Worm (Caenorhabditis elegans) whole organism, L4 larva: ENCODE results near the gene F28H6.4.

Experiments used
- D1046.2 ChIP-seq: fragments of 200-800 bp; sonication (Bioruptor generic); IDR thresholded peaks from 2 replicates; pipeline ENCODE4 v1.3.6; 2022; ENCODE audit warnings: missing genetic modification characterization, missing compliant biosample characterization
- F37D6.2 ChIP-seq: sonication (generic microtip); optimal IDR thresholded peaks from 2 replicates; lab custom pipeline; 2016; ENCODE audit warnings: mild to moderate bottlenecking, missing genetic modification characterization, missing compliant biosample characterization
- F44E2.7 ChIP-seq: fragments of 200-800 bp; sonication (Bioruptor generic); IDR thresholded peaks from 2 replicates; pipeline ENCODE4 v2.1.2; 2022; ENCODE audit warnings: missing genetic modification characterization, missing compliant biosample characterization
- F49E8.2 ChIP-seq: sonication (generic microtip); optimal IDR thresholded peaks from 2 replicates; lab custom pipeline; 2016; ENCODE audit warnings: missing compliant biosample characterization, mild to moderate bottlenecking, missing genetic modification characterization, borderline replicate concordance
- R02D3.7 ChIP-seq: fragments of 150-350 bp; sonication (generic microtip); optimal IDR thresholded peaks from 3 replicates; lab custom pipeline; 2014; ENCODE audit warnings: missing biosample characterization, missing genetic modification characterization
- T20F7.1 ChIP-seq: fragments of 200-800 bp; sonication (Bioruptor generic); optimal IDR thresholded peaks from 2 replicates; lab custom pipeline; 2018; ENCODE audit warnings: mild to moderate bottlenecking, missing genetic modification characterization, missing compliant biosample characterization
- Y105C5A.15 ChIP-seq: fragments of 200-800 bp; sonication (Bioruptor generic); IDR thresholded peaks from 2 replicates; pipeline ENCODE4 v1.3.6; 2022; ENCODE audit warnings: missing genetic modification characterization, missing compliant biosample characterization
- Y48G9A.11 ChIP-seq: fragments of 200-800 bp; sonication (Bioruptor generic); IDR thresholded peaks from 2 replicates; pipeline ENCODE4 v1.3.6; 2022; ENCODE audit warnings: missing genetic modification reagents, missing genetic modification characterization, missing compliant biosample characterization
- ZK337.2 ChIP-seq: fragments of 200-800 bp; sonication (Bioruptor generic); IDR thresholded peaks from 2 replicates; pipeline ENCODE4 v1.3.6; 2022; ENCODE audit warnings: missing genetic modification reagents, missing genetic modification characterization, missing compliant biosample characterization
- aly-2 ChIP-seq: sonication (generic microtip); optimal IDR thresholded peaks from 2 replicates; lab custom pipeline; 2018; ENCODE audit warnings: missing biosample characterization, missing genetic modification characterization
- ama-1 ChIP-seq: fragments of 150-350 bp; optimal IDR thresholded peaks from 2 replicates; lab custom pipeline; 2014; ENCODE audit warnings: inconsistent platforms, mixed read lengths
- attf-4 ChIP-seq: sonication (generic microtip); optimal IDR thresholded peaks from 3 replicates; lab custom pipeline; 2017; ENCODE audit warnings: missing biosample characterization, missing genetic modification characterization
- ceh-20 ChIP-seq: fragments of 200-800 bp; sonication (Bioruptor generic); IDR thresholded peaks from 2 replicates; pipeline ENCODE4 v1.3.6; 2022; ENCODE audit warnings: missing genetic modification reagents, missing genetic modification characterization, missing compliant biosample characterization
- ceh-28 ChIP-seq: fragments of 150-350 bp; optimal IDR thresholded peaks from 2 replicates; lab custom pipeline; 2014; ENCODE audit warnings: missing biosample characterization, missing genetic modification reagents, missing genetic modification characterization
- ceh-82 ChIP-seq: sonication (generic microtip); optimal IDR thresholded peaks from 2 replicates; lab custom pipeline; 2017; ENCODE audit warnings: missing biosample characterization, missing genetic modification characterization
- daf-12 ChIP-seq: fragments of 150-350 bp; optimal IDR thresholded peaks from 2 replicates; lab custom pipeline; 2014; ENCODE audit warnings: missing biosample characterization, missing genetic modification reagents, missing genetic modification characterization
- daf-19 ChIP-seq: fragments of 200-800 bp; sonication (Bioruptor generic); conservative IDR thresholded peaks from 2 replicates; pipeline ENCODE4 v1.3.6; 2022; ENCODE audit warnings: missing genetic modification characterization, missing compliant biosample characterization
- dmd-6 ChIP-seq: fragments of 200-800 bp; sonication (Bioruptor generic); IDR thresholded peaks from 2 replicates; pipeline ENCODE4 v1.3.6; 2022; ENCODE audit warnings: missing genetic modification reagents, missing genetic modification characterization, missing compliant biosample characterization
- dmd-9 ChIP-seq: fragments of 200-800 bp; sonication (Bioruptor generic); IDR thresholded peaks from 2 replicates; pipeline ENCODE4 v1.3.6; 2022; ENCODE audit warnings: missing genetic modification reagents, missing genetic modification characterization, missing compliant biosample characterization
- dpl-1 ChIP-seq: fragments of 150-350 bp; optimal IDR thresholded peaks from 2 replicates; lab custom pipeline; 2014; ENCODE audit warnings: missing biosample characterization, missing genetic modification reagents, missing genetic modification characterization
- dve-1 ChIP-seq: sonication (generic microtip); optimal IDR thresholded peaks from 2 replicates; lab custom pipeline; 2017; ENCODE audit warnings: antibody characterized with exemption, mild to moderate bottlenecking, missing genetic modification characterization, missing compliant biosample characterization; ENCODE audit not compliant: insufficient read depth
- egl-27 ChIP-seq: sonication (generic microtip); optimal IDR thresholded peaks from 3 replicates; lab custom pipeline; 2017; ENCODE audit warnings: missing biosample characterization, missing genetic modification reagents, missing genetic modification characterization
- fkh-10 ChIP-seq: fragments of 150-350 bp; optimal IDR thresholded peaks from 2 replicates; lab custom pipeline; 2014; ENCODE audit warnings: missing biosample characterization, missing genetic modification reagents, missing genetic modification characterization
- hif-1 ChIP-seq, 2 experiments: sonication (generic microtip); optimal IDR thresholded peaks; 2 replicates each; lab custom pipeline; 2016 to 2017; ENCODE audit warnings: missing compliant biosample characterization in 2 of 2, missing genetic modification characterization in 2 of 2, missing genetic modification reagents in 2 of 2, missing genotype in 2 of 2, mild to moderate bottlenecking in 1 of 2
- lin-1 ChIP-seq: fragments of 200-800 bp; sonication (Bioruptor generic); IDR thresholded peaks from 2 replicates; pipeline ENCODE4 v1.3.6; 2022; ENCODE audit warnings: missing genetic modification reagents, missing genetic modification characterization, missing compliant biosample characterization
- lin-13 ChIP-seq: fragments of 150-350 bp; optimal IDR thresholded peaks from 2 replicates; lab custom pipeline; 2014; ENCODE audit warnings: missing biosample characterization, missing genetic modification reagents, missing genetic modification characterization
- lin-15B ChIP-seq: fragments of 150-350 bp; sonication (generic microtip); optimal IDR thresholded peaks from 3 replicates; lab custom pipeline; 2014; ENCODE audit warnings: missing biosample characterization, missing genetic modification characterization
- lin-29 ChIP-seq: fragments of 200-800 bp; sonication (Bioruptor generic); IDR thresholded peaks from 2 replicates; pipeline ENCODE4 v1.3.6; 2022; ENCODE audit warnings: missing genetic modification reagents, missing genetic modification characterization, missing compliant biosample characterization
- lin-39 ChIP-seq: fragments of 150-350 bp; optimal IDR thresholded peaks from 2 replicates; lab custom pipeline; 2014; ENCODE audit warnings: missing biosample characterization, missing genetic modification reagents, missing genetic modification characterization
- madf-5 ChIP-seq, 2 experiments: fragments of 200-800 bp; sonication (Bioruptor generic); IDR thresholded peaks; 2 replicates each; pipeline ENCODE4 v1.3.6; 2022; ENCODE audit warnings: missing compliant biosample characterization in 2 of 2, missing genetic modification characterization in 2 of 2
- mes-2 ChIP-seq: sonication (generic microtip); optimal IDR thresholded peaks from 2 replicates; lab custom pipeline; 2016; ENCODE audit warnings: missing genotype, mild to moderate bottlenecking, missing genetic modification characterization, missing compliant biosample characterization; ENCODE audit not compliant: poor library complexity, severe bottlenecking
- nhr-102 ChIP-seq: sonication (generic microtip); optimal IDR thresholded peaks from 2 replicates; lab custom pipeline; 2016; ENCODE audit warnings: mild to moderate bottlenecking, missing genetic modification characterization, moderate library complexity, missing compliant biosample characterization
- nhr-11 ChIP-seq: fragments of 150-350 bp; optimal IDR thresholded peaks from 2 replicates; lab custom pipeline; 2014; ENCODE audit warnings: missing biosample characterization, missing genetic modification characterization
- nhr-48 ChIP-seq: sonication (generic microtip); optimal IDR thresholded peaks from 2 replicates; lab custom pipeline; 2016; ENCODE audit warnings: mild to moderate bottlenecking, missing genetic modification characterization, missing compliant biosample characterization
- nhr-6 ChIP-seq: fragments of 150-350 bp; optimal IDR thresholded peaks from 2 replicates; lab custom pipeline; 2014; ENCODE audit warnings: missing biosample characterization, missing genetic modification characterization
- nhr-76 ChIP-seq: fragments of 150-350 bp; optimal IDR thresholded peaks from 2 replicates; lab custom pipeline; 2014; ENCODE audit warnings: missing biosample characterization, missing genetic modification characterization
- pha-4 ChIP-seq, 2 experiments: fragments of 150-350 bp in 1 of 2; fragments of 200-800 bp in 1 of 2; sonication (Bioruptor generic) in 1 of 2; IDR thresholded peaks in 1 of 2; optimal IDR thresholded peaks in 1 of 2; 2 replicates each; pipeline versions ENCODE4 v1.3.6 to Lab custom; 2014 to 2022; ENCODE audit warnings: missing genetic modification characterization in 2 of 2, missing genetic modification reagents in 2 of 2, missing biosample characterization in 1 of 2, missing compliant biosample characterization in 1 of 2
- php-3 ChIP-seq: fragments of 200-800 bp; sonication (Bioruptor generic); IDR thresholded peaks from 2 replicates; pipeline ENCODE4 v1.3.6; 2022; ENCODE audit warnings: missing genetic modification reagents, missing genetic modification characterization, missing compliant biosample characterization
- rbr-2 ChIP-seq: sonication (generic microtip); optimal IDR thresholded peaks from 2 replicates; lab custom pipeline; 2016; ENCODE audit warnings: missing genotype, missing genetic modification characterization, missing compliant biosample characterization
- saeg-2 ChIP-seq: fragments of 200-800 bp; sonication (Bioruptor generic); IDR thresholded peaks from 2 replicates; pipeline ENCODE4 v1.3.6; 2022; ENCODE audit warnings: missing genetic modification reagents, missing genetic modification characterization, missing compliant biosample characterization
- sdz-12 ChIP-seq: fragments of 200-800 bp; sonication (Bioruptor generic); optimal IDR thresholded peaks from 2 replicates; lab custom pipeline; 2018; ENCODE audit warnings: mild to moderate bottlenecking, missing genetic modification characterization, missing compliant biosample characterization
- spr-1 ChIP-seq: sonication (generic microtip); optimal IDR thresholded peaks from 2 replicates; lab custom pipeline; 2016; ENCODE audit warnings: mild to moderate bottlenecking, missing genetic modification characterization, missing compliant biosample characterization
- spr-3 ChIP-seq: fragments of 200-800 bp; sonication (Bioruptor generic); optimal IDR thresholded peaks from 2 replicates; lab custom pipeline; 2018; ENCODE audit warnings: mild to moderate bottlenecking, missing genetic modification characterization, missing compliant biosample characterization
- tag-97 ChIP-seq: fragments of 200-800 bp; sonication (Bioruptor generic); IDR thresholded peaks from 2 replicates; pipeline ENCODE4 v1.3.6; 2022; ENCODE audit warnings: missing genetic modification characterization, missing compliant biosample characterization
- unc-62 ChIP-seq, 3 experiments: fragments of 150-350 bp in 1 of 3; sonication (generic microtip); optimal IDR thresholded peaks in 2 of 3; peaks in 1 of 3; 1 replicate in 1 of 3; 2 replicates in 2 of 3; lab custom pipeline; 2014 to 2017; ENCODE audit warnings: missing biosample characterization in 3 of 3, missing genetic modification characterization in 3 of 3, missing genetic modification reagents in 3 of 3, missing genotype in 1 of 3
- vab-7 ChIP-seq: fragments of 200-800 bp; sonication (Bioruptor generic); IDR thresholded peaks from 2 replicates; pipeline ENCODE4 v1.3.6; 2022; ENCODE audit warnings: missing genetic modification reagents, missing genetic modification characterization, missing compliant biosample characterization
- zag-1 ChIP-seq: fragments of 150-350 bp; optimal IDR thresholded peaks from 2 replicates; lab custom pipeline; 2014; ENCODE audit warnings: missing biosample characterization, missing genetic modification characterization
- zfp-2 ChIP-seq: sonication (generic microtip); optimal IDR thresholded peaks from 2 replicates; lab custom pipeline; 2016; ENCODE audit warnings: mild to moderate bottlenecking, missing genetic modification characterization, missing compliant biosample characterization
- zip-2 ChIP-seq: fragments of 150-350 bp; optimal IDR thresholded peaks from 2 replicates; lab custom pipeline; 2014; ENCODE audit warnings: missing biosample characterization, missing genetic modification characterization

F28H6.4 gene

DNA sequence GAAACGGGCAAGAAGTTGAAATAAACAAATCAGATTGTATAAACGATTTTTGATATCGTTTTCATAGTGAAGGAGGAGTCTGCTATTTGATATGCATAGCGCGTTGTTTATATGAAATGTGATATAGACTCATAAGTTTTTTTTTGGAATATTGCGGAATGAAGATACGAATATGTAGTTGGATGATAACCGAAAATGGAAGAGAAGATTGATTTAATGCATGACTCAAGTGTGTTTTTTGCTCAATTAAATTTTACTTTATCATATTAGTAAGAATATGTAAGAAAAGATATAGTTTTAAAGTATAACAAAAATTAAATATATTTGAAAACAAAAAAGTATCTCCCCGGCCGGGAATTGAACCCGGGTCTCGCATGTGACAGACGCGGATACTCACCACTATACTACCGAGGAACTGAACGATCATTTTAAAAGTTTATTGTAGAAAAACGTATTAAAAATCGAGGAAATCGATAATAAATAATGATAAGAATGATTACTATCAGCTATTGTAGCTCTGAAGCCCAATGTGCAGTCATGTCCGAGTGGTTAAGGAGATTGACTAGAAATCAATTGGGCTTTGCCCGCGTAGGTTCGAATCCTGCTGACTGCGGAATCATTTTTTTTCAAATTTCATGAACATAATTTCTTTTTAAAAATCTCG is 34.1 kb downstream of the F28H6.4 start, which contains the start of gene lgc-25 (continued):
- TF ChIP-seq daf-19 (GFP tag; lab: Robert Waterston, UW) (no peak), nhr-6 (tag; lab: Kevin White, UChicago) (no peak), ama-1 (no peak), lin-39 (tag; lab: Kevin White, UChicago) (no peak), unc-62 (GFP tag; optimal IDR thresholded peaks at IDR 0.05 in 1 of 2; lab: Kevin White, UChicago) (no peak), unc-62 (tag; optimal IDR thresholded peaks at IDR 0.05; lab: Kevin White, UChicago) (no peak), F37D6.2 (tag; lab: Kevin White, UChicago) (no peak), saeg-2 (GFP tag; lab: Robert Waterston, UW) (no peak), D1046.2 (GFP tag; lab: Robert Waterston, UW) (peak; percentile 16; the same call in 1 of the 2 replicates), Y48G9A.11 (GFP tag; lab: Robert Waterston, UW) (peak; percentile 50; the same call in 1 of the 2 replicates), dmd-9 (GFP tag; lab: Robert Waterston, UW) (0 out of 2 replicates have a peak, but pooled peaks have one; percentile 44), lin-1 (GFP tag; lab: Robert Waterston, UW) (0 out of 2 replicates have a peak, but pooled peaks have one; percentile 18), ZK337.2 (GFP tag; lab: Robert Waterston, UW) (0 out of 2 replicates have a peak, but pooled peaks have one; percentile 39), dmd-6 (peak; percentile 67), dve-1 (tag; lab: Kevin White, UChicago) (peak; percentile 63), zip-2 (no peak), sdz-12 (GFP tag; lab: Kevin White, UChicago) (no peak), spr-1 (tag; lab: Kevin White, UChicago) (no peak), lin-29 (GFP tag; lab: Robert Waterston, UW) (no peak), nhr-102 (tag; lab: Kevin White, UChicago) (peak; percentile 62), ceh-28 (no peak), daf-12 (tag; lab: Kevin White, UChicago) (no peak), nhr-76 (tag; lab: Kevin White, UChicago) (no peak), mes-2 (tag; lab: Kevin White, UChicago) (no peak), dpl-1 (GFP tag; lab: Kevin White, UChicago) (no peak), pha-4 (GFP tag; IDR thresholded peaks at IDR 0.05; lab: Robert Waterston, UW) (0 out of 2 replicates have a peak, but pooled peaks have one; percentile 48), pha-4 (tag; optimal IDR thresholded peaks at IDR 0.05; lab: Kevin White, UChicago) (no peak), rbr-2 (tag; lab: Kevin White, UChicago) (no peak), tag-97 (GFP tag; lab: Robert Waterston, UW) (no peak), F49E8.2 (tag; lab: Kevin White, UChicago) (no peak), madf-5 (GFP tag; IDR thresholded peaks at IDR 0.05; lab: Robert Waterston, UW) (0 out of 4 replicates have a peak, but pooled peaks have one; percentile 37 to 40), R02D3.7 (tag; lab: Kevin White, UChicago) (no peak), aly-2 (tag; lab: Kevin White, UChicago) (no peak), zag-1 (tag; lab: Kevin White, UChicago) (no peak), T20F7.1 (GFP tag; lab: Kevin White, UChicago) (peak; percentile 53), php-3 (peak; percentile 55; the same call in 1 of the 2 replicates), nhr-11 (tag; lab: Kevin White, UChicago) (no peak), vab-7 (GFP tag; lab: Robert Waterston, UW) (peak; percentile 84), zfp-2 (tag; lab: Kevin White, UChicago) (peak; percentile 18), spr-3 (no peak), ceh-20 (peak; percentile 75), Y105C5A.15 (GFP tag; lab: Robert Waterston, UW) (0 out of 2 replicates have a peak, but pooled peaks have one; percentile 21), fkh-10 (no peak), lin-13 (GFP tag; lab: Kevin White, UChicago) (peak; percentile 17), F44E2.7 (GFP tag; lab: Robert Waterston, UW) (no peak), hif-1 (tag; optimal IDR thresholded peaks at IDR 0.05; lab: Kevin White, UChicago) (peak in 1 of 2 experiments; percentile 3), ceh-82 (tag; lab: Kevin White, UChicago) (no peak), nhr-48 (tag; lab: Kevin White, UChicago) (peak; percentile 66), attf-4 (tag; lab: Kevin White, UChicago) (no peak), lin-15B (tag; lab: Kevin White, UChicago) (no peak), egl-27 (no peak)
